Worm (Caenorhabditis elegans) whole organism, L2 larva: ENCODE results near the gene nra-1.

Experiments used
- ceh-16 ChIP-seq: fragments of 150-350 bp; optimal IDR thresholded peaks from 2 replicates; lab custom pipeline; 2014; ENCODE audit warnings: missing biosample characterization, missing genetic modification characterization
- egl-27 ChIP-seq: sonication (generic microtip); optimal IDR thresholded peaks from 3 replicates; lab custom pipeline; 2017; ENCODE audit warnings: missing biosample characterization, missing genetic modification reagents, missing genetic modification characterization
- zag-1 ChIP-seq: fragments of 150-350 bp; optimal IDR thresholded peaks from 2 replicates; lab custom pipeline; 2014; ENCODE audit warnings: missing biosample characterization, missing genetic modification characterization
- ztf-4 ChIP-seq: fragments of 150-350 bp; optimal IDR thresholded peaks from 2 replicates; lab custom pipeline; 2014; ENCODE audit warnings: missing biosample characterization, missing genetic modification characterization

- no peak for TF ChIP-seq egl-27 (tag; lab: Kevin White, UChicago)
- no peak for TF ChIP-seq ceh-16 (tag; lab: Kevin White, UChicago)
- no peak for TF ChIP-seq zag-1
- TF ChIP-seq ztf-4 (tag; lab: Kevin White, UChicago) = no peak
These were observed 44.8 kb upstream of the nra-1 start, which contains the start of gene ceh-88 for ce11 chrIV:17328834-17329233.
